Worm (Caenorhabditis elegans) whole organism, L1 larva: ENCODE results near the gene ZK809.5.
A peak's percentile ranks its signal among the peaks of the same experiment; 100 is the strongest.

ENCODE experiments used
- aha-1 ChIP-seq: fragments of 150-350 bp; optimal IDR thresholded peaks from 2 replicates; lab custom pipeline; 2014; ENCODE audit warnings: missing biosample characterization, missing genetic modification characterization
- fkh-10 ChIP-seq: sonication (generic microtip); optimal IDR thresholded peaks from 2 replicates; lab custom pipeline; 2017; ENCODE audit warnings: missing biosample characterization, missing genetic modification reagents, missing genetic modification characterization
- hlh-17 ChIP-seq: fragments of 200-800 bp; sonication (Bioruptor generic); optimal IDR thresholded peaks from 2 replicates; lab custom pipeline; 2018; ENCODE audit warnings: missing genetic modification characterization, mild to moderate bottlenecking, missing compliant biosample characterization, moderate library complexity, borderline replicate concordance
- lin-15B ChIP-seq: fragments of 150-350 bp; sonication (generic microtip); optimal IDR thresholded peaks from 3 replicates; lab custom pipeline; 2014; ENCODE audit warnings: missing biosample characterization, missing genetic modification characterization
- lsy-2 ChIP-seq, 2 experiments: fragments of 150-350 bp; optimal IDR thresholded peaks; 2 replicates each; lab custom pipeline; 2014; ENCODE audit warnings: missing biosample characterization in 2 of 2, missing genetic modification characterization in 2 of 2
- mep-1 ChIP-seq: fragments of 150-350 bp; optimal IDR thresholded peaks from 2 replicates; lab custom pipeline; 2014; ENCODE audit warnings: missing biosample characterization, missing genetic modification characterization
- nhr-20 ChIP-seq: sonication (generic microtip); optimal IDR thresholded peaks from 2 replicates; lab custom pipeline; 2016; ENCODE audit warnings: mild to moderate bottlenecking, missing genetic modification characterization, missing compliant biosample characterization
- nhr-28 ChIP-seq: fragments of 150-350 bp; optimal IDR thresholded peaks from 2 replicates; lab custom pipeline; 2014; ENCODE audit warnings: missing biosample characterization, missing genetic modification characterization
- nhr-76 ChIP-seq: sonication (generic microtip); optimal IDR thresholded peaks from 2 replicates; lab custom pipeline; 2017; ENCODE audit warnings: missing biosample characterization, missing genetic modification characterization
- sptf-1 ChIP-seq: fragments of 150-350 bp; optimal IDR thresholded peaks from 2 replicates; lab custom pipeline; 2014; ENCODE audit warnings: missing biosample characterization, missing genetic modification characterization
- unc-62 ChIP-seq: fragments of 150-350 bp; optimal IDR thresholded peaks from 2 replicates; lab custom pipeline; 2014; ENCODE audit warnings: missing biosample characterization, missing genetic modification reagents, missing genetic modification characterization

ce11 chrIV:11692071-11692673 is 35.6 kb downstream of the ZK809.5 start:
- TF ChIP-seq lin-15B (tag; lab: Kevin White, UChicago) (no peak), nhr-20 (tag; lab: Kevin White, UChicago) (peak; percentile 85), sptf-1 (tag; lab: Kevin White, UChicago) (no peak), nhr-28 (tag; lab: Kevin White, UChicago) (no peak), nhr-76 (no peak), aha-1 (no peak), hlh-17 (GFP tag; lab: Kevin White, UChicago) (no peak), unc-62 (no peak), lsy-2 (tag; optimal IDR thresholded peaks at IDR 0.05; lab: Kevin White, UChicago) (peak; percentile 60 to 85), fkh-10 (GFP tag; lab: Kevin White, UChicago) (peak; percentile 61), mep-1 (tag; lab: Kevin White, UChicago) (peak; percentile 80)
